Fruit fly (Drosophila melanogaster) whole organism, pupa: ENCODE data around the gene CG8475.

Experiments used
- CG10348 ChIP-seq: fragments of 200-800 bp; sonication (Bioruptor generic); IDR thresholded peaks from 2 replicates; pipeline ENCODE4 v1.3.6; 2022; ENCODE audit warnings: missing biosample characterization, missing genetic modification characterization
- CG12605 ChIP-seq: fragments of 200-800 bp; sonication (Bioruptor generic); IDR thresholded peaks from 2 replicates; pipeline ENCODE4 v1.3.6; 2022; ENCODE audit warnings: missing biosample characterization, missing genetic modification characterization
- CG13204 ChIP-seq: fragments of 200-800 bp; sonication (Bioruptor generic); optimal IDR thresholded peaks from 2 replicates; lab custom pipeline; 2018; ENCODE audit warnings: missing biosample characterization, mild to moderate bottlenecking, missing genetic modification characterization, moderate library complexity
- CG14655 ChIP-seq: fragments of 200-800 bp; sonication (Bioruptor generic); optimal IDR thresholded peaks from 3 replicates; lab custom pipeline; 2017; ENCODE audit warnings: mild to moderate bottlenecking, missing biosample characterization, missing genetic modification reagents, missing genetic modification characterization
- CG15710 ChIP-seq: fragments of 200-800 bp; sonication (Bioruptor generic); optimal IDR thresholded peaks from 2 replicates; lab custom pipeline; 2018; ENCODE audit warnings: missing biosample characterization, mild to moderate bottlenecking, missing genetic modification characterization, moderate library complexity
- CG17806 ChIP-seq: fragments of 200-800 bp; sonication (Bioruptor generic); optimal IDR thresholded peaks from 2 replicates; lab custom pipeline; 2018; ENCODE audit warnings: missing biosample characterization, mild to moderate bottlenecking, missing genetic modification characterization, moderate library complexity
- CG32121 ChIP-seq: fragments of 200-800 bp; sonication (Bioruptor generic); IDR thresholded peaks from 2 replicates; pipeline ENCODE4 v1.3.6; 2022; ENCODE audit warnings: missing biosample characterization, missing genetic modification characterization
- CG34367 ChIP-seq: fragments of 200-800 bp; sonication (Bioruptor generic); optimal IDR thresholded peaks from 2 replicates; lab custom pipeline; 2018; ENCODE audit warnings: missing biosample characterization, mild to moderate bottlenecking, missing genetic modification characterization
- CG4496 ChIP-seq: fragments of 200-800 bp; sonication (Bioruptor generic); IDR thresholded peaks from 3 replicates; pipeline ENCODE4 v1.3.6; 2022; ENCODE audit warnings: missing biosample characterization, missing genetic modification characterization
- CG8159 ChIP-seq: fragments of 200-800 bp; sonication (Bioruptor generic); optimal IDR thresholded peaks from 3 replicates; lab custom pipeline; 2018; ENCODE audit warnings: missing biosample characterization, mild to moderate bottlenecking, missing genetic modification characterization, moderate library complexity
- CG8301 ChIP-seq: fragments of 200-800 bp; sonication (Bioruptor generic); optimal IDR thresholded peaks from 2 replicates; lab custom pipeline; 2018; ENCODE audit warnings: missing biosample characterization, mild to moderate bottlenecking, missing genetic modification characterization
- CG9948 ChIP-seq: fragments of 200-800 bp; sonication (Bioruptor generic); optimal IDR thresholded peaks from 2 replicates; lab custom pipeline; 2018; ENCODE audit warnings: missing biosample characterization, mild to moderate bottlenecking, missing genetic modification characterization, moderate library complexity
- D1 ChIP-seq: fragments of 200-800 bp; sonication (Bioruptor generic); optimal IDR thresholded peaks from 2 replicates; lab custom pipeline; 2018; ENCODE audit warnings: missing biosample characterization, mild to moderate bottlenecking, missing genetic modification characterization, moderate library complexity
- EcR ChIP-seq: fragments of 200-800 bp; sonication (Bioruptor generic); optimal IDR thresholded peaks from 3 replicates; lab custom pipeline; 2019; ENCODE audit warnings: missing biosample characterization, missing genetic modification characterization, mild to moderate bottlenecking, moderate library complexity, missing genetic modification reagents
- Ets98B ChIP-seq: fragments of 200-800 bp; sonication (Bioruptor generic); IDR thresholded peaks from 2 replicates; pipeline ENCODE4 v1.3.6; 2022; ENCODE audit warnings: missing biosample characterization, missing genetic modification characterization
- Pif1A ChIP-seq: fragments of 200-800 bp; sonication (Bioruptor generic); optimal IDR thresholded peaks from 3 replicates; lab custom pipeline; 2016; ENCODE audit warnings: missing biosample characterization, missing genetic modification characterization
- Pif1B ChIP-seq: fragments of 200-800 bp; sonication (Bioruptor generic); optimal IDR thresholded peaks from 3 replicates; lab custom pipeline; 2016; ENCODE audit warnings: missing biosample characterization, missing genetic modification characterization
- Snoo ChIP-seq: fragments of 200-800 bp; sonication (Bioruptor generic); optimal IDR thresholded peaks from 3 replicates; lab custom pipeline; 2017; ENCODE audit warnings: missing biosample characterization, mild to moderate bottlenecking, missing genetic modification characterization, inconsistent platforms
- fd96Ca ChIP-seq: fragments of 200-800 bp; sonication (Bioruptor generic); IDR thresholded peaks from 3 replicates; pipeline ENCODE4 v1.3.6; 2022; ENCODE audit warnings: missing biosample characterization, missing genetic modification characterization
- gl ChIP-seq: fragments of 200-800 bp; sonication (Bioruptor generic); optimal IDR thresholded peaks from 2 replicates; lab custom pipeline; 2018; ENCODE audit warnings: missing biosample characterization, mild to moderate bottlenecking, missing genetic modification characterization
- rn ChIP-seq: fragments of 200-800 bp; sonication (Bioruptor generic); IDR thresholded peaks from 2 replicates; pipeline ENCODE4 v1.3.6; 2022; ENCODE audit warnings: missing biosample characterization, missing genetic modification characterization

The CG8475 gene

DNA sequence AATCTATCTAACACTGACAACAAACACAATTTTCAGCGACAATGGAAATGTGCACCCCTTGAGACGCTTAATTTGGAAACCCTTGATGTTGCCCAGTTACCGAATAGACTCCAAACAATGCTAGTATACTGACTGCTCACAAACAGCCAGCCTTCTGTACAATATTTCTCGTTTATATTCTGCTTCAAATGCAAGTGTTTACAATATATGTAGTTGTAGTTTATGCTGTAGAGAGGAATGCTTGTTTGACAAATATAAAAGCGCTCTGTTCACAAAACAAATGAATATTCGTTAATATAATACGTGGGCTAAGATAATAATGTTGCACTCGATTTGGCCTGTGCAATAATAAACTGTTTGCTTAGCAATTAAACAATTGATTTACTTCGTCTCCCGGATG is 21.2 kb upstream of the CG8475 start, which contains the start of gene CG8292:
Gene CG8292, minus strand, starts transcription at position 101 of the 400 bp plus-strand sequence.
- TF ChIP-seq fd96Ca (GFP tag; lab: Robert Waterston, UW) = no peak
- TF ChIP-seq, all 21 proteins: peak for 0

DNA sequence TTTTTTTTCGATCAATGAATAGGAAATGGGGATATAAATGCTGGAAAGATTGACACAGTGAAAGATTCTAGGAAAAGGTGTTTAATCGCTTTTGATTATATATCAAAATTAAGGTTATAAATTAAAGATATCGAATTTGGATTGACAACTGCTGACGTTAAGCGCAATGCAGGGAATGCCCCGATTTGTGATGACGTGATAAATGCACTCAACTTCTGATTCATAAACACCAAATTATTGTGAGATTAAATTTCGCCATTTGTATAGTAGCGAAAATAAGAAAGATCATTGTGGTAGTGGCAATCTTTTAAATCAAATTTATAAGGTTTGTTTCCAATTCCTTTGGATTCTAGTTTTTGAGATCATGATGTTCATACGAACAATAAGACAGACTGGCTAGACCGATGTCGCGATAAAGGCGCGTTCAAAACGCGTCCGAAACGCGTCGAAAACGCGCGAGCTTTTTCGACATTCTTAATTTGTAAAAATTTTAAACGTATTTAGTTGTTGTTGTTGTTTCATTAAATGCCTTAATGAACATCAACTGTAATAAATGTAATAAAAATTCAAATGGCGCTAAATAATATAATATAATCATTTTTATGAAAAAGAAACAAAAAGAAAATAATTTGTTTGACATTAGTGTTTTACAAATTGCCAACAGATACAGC is 18.7 kb upstream of the CG8475 start, which contains the start of gene CG8349:
Gene CG8349, plus strand, starts transcription at position 657 of the 671 bp plus-strand sequence.
- TF ChIP-seq Pif1B (GFP tag; lab: Kevin White, UChicago) = no peak
- no peak for TF ChIP-seq CG15710 (tag; lab: Kevin White, UChicago)
- TF ChIP-seq CG8159 (tag; lab: Kevin White, UChicago) = no peak
- TF ChIP-seq CG34367 = no peak
- no peak for TF ChIP-seq CG4496
- TF ChIP-seq fd96Ca (GFP tag; lab: Robert Waterston, UW) = no peak
- TF ChIP-seq CG12605 = no peak
- no peak for TF ChIP-seq Pif1A (GFP tag; lab: Kevin White, UChicago)
- TF ChIP-seq EcR (GFP tag; lab: Kevin White, UChicago) = no peak
- no peak for TF ChIP-seq CG14655 (GFP tag; lab: Kevin White, UChicago)
- no peak for TF ChIP-seq D1 (tag; lab: Kevin White, UChicago)
- no peak for TF ChIP-seq CG8301 (tag; lab: Kevin White, UChicago)
- no peak for TF ChIP-seq Ets98B (GFP tag; lab: Robert Waterston, UW)
- no peak for TF ChIP-seq Snoo (tag; lab: Kevin White, UChicago)

DNA sequence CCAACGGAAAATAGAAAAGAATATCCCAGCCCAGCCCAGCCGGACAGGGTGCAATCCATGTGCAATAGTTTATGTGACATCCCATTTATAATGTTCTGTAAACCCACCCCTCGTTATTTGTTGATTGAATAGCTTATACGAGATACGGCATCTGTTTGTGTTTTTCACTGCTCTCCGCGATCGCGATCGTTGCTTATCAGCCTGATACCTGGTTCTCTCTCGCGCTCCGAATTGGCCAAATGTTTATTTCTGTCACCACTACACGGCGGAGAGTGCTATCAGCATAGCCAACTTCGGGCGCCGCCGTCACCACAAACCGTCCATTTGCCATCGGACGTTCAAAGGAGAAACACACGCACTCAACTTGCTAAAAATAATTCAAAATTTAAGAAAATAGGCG is 17.3 kb upstream of the CG8475 start, which contains the start of gene CG8353:
Gene CG8353, plus strand, starts transcription at position 59 of the 400 bp plus-strand sequence.
- TF ChIP-seq Pif1A (GFP tag; lab: Kevin White, UChicago) (no peak), CG15710 (tag; lab: Kevin White, UChicago) (no peak), CG4496 (0 out of 3 replicates have a peak, but pooled peaks have one; percentile 32), CG32121 (peak; percentile 43; the same call in 1 of the 2 replicates), rn (no peak)

DNA sequence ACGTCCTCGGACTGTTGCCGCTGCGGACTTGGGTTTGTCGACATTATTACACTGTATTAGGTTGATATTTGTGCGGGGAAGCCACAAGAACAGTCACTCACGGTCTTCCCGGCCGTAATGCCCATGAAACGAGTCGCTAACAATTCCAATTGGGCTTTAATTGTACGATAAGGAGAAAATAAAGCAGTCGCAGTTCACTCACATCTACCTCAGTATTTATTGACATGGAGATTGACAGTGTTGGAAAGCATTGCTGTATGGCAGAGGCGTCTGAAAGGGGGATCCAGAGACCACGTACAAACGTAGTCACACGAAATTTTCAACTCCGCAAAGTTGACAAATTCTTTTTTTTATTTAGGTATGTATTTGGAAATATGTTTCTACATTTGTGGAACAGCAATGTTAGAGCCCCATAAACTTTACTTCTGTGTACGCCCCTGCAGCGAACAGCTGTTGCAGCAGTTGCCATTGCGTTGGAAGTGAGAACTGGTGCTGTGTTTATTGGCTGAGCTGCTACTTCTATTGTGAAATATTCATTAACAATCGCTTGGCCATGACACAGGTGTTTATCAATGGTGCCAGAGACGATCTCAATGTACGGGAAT is 16.1 kb upstream of the CG8475 start, which contains the start of the genes CG8372 and CG8360:
Gene CG8372, minus strand, starts transcription at position 237 of the 605 bp plus-strand sequence.
Gene CG8360, plus strand, starts transcription at position 294 of the 605 bp plus-strand sequence.
- peak; percentile 99 for TF ChIP-seq CG8301 (tag; lab: Kevin White, UChicago)
- TF ChIP-seq CG14655 (GFP tag; lab: Kevin White, UChicago) = peak; percentile 99
- no peak for TF ChIP-seq CG13204 (GFP tag; lab: Kevin White, UChicago)
- TF ChIP-seq CG12605 = peak; percentile 98
- peak; percentile 100 for TF ChIP-seq fd96Ca (GFP tag; lab: Robert Waterston, UW)
- peak; percentile 99 for TF ChIP-seq CG8159 (tag; lab: Kevin White, UChicago)
- TF ChIP-seq rn = peak; percentile 99
- peak; percentile 99 for TF ChIP-seq CG17806 (tag; lab: Kevin White, UChicago)
- peak; percentile 99 for TF ChIP-seq Ets98B (GFP tag; lab: Robert Waterston, UW)
- TF ChIP-seq CG15710 (tag; lab: Kevin White, UChicago) = peak; percentile 99
- peak; percentile 96 for TF ChIP-seq CG10348 (GFP tag; lab: Robert Waterston, UW)
- TF ChIP-seq Snoo (tag; lab: Kevin White, UChicago) = peak; percentile 99
- peak; percentile 98 for TF ChIP-seq CG9948 (tag; lab: Kevin White, UChicago)
- no peak for TF ChIP-seq D1 (tag; lab: Kevin White, UChicago)
- peak; percentile 89 for TF ChIP-seq EcR (GFP tag; lab: Kevin White, UChicago)
- peak; percentile 99 for TF ChIP-seq Pif1B (GFP tag; lab: Kevin White, UChicago)
- peak; percentile 99 for TF ChIP-seq CG32121
- peak; percentile 98 for TF ChIP-seq gl (tag; lab: Kevin White, UChicago)
- peak; percentile 99 for TF ChIP-seq Pif1A (GFP tag; lab: Kevin White, UChicago)
- peak; percentile 100 for TF ChIP-seq CG4496
- TF ChIP-seq CG34367 = peak; percentile 98

DNA sequence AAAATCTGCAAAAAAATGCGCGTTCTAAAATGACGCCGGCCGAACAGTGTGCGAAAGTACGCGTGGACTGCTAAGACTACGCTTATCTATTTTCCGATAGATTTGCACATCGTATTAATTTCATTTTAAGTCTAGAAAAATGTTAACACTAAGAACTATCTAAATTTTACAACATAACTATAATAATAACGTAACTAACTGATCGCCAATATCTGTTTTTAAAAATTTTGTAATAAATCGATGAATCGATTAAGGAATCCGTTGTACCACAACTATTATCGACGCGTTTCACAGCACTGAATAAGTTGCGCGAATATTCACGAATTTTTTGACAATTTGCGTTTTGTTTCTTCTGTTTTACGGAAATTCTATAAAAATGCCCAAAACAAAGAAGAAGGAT is 14.4 kb upstream of the CG8475 start, which contains the start of gene Ssb-c31a:
Gene Ssb-c31a, plus strand, starts transcription at position 278 of the 400 bp plus-strand sequence.
- TF ChIP-seq Snoo (tag; lab: Kevin White, UChicago) (no peak), CG32121 (no peak; the same call in 1 of the 2 replicates), Pif1A (GFP tag; lab: Kevin White, UChicago) (peak; percentile 48), Pif1B (GFP tag; lab: Kevin White, UChicago) (peak; percentile 30), CG13204 (GFP tag; lab: Kevin White, UChicago) (no peak), CG8301 (tag; lab: Kevin White, UChicago) (no peak), Ets98B (GFP tag; lab: Robert Waterston, UW) (no peak), gl (tag; lab: Kevin White, UChicago) (no peak), CG9948 (tag; lab: Kevin White, UChicago) (no peak), CG8159 (tag; lab: Kevin White, UChicago) (peak; percentile 43), EcR (GFP tag; lab: Kevin White, UChicago) (peak; percentile 14), CG12605 (no peak), CG34367 (no peak), CG4496 (0 out of 3 replicates have a peak, but pooled peaks have one; percentile 3), fd96Ca (GFP tag; lab: Robert Waterston, UW) (no peak), CG17806 (tag; lab: Kevin White, UChicago) (peak; percentile 9), CG15710 (tag; lab: Kevin White, UChicago) (peak; percentile 28), CG14655 (GFP tag; lab: Kevin White, UChicago) (peak; percentile 14)
